Fruit fly (Drosophila melanogaster): Measurements from ENCODE around the gene Afti.

Afti gene

dm6 chr3R:14292307-14292711 lies 34.2 kb downstream of the Afti start:
- TF ChIP-seq brk (GFP tag; optimal IDR thresholded peaks at IDR 0.05) (no peak), h (GFP tag; optimal IDR thresholded peaks at IDR 0.05) (peak; percentile 0), OdsH (GFP tag; optimal IDR thresholded peaks at IDR 0.05) (no peak), Sp1 (GFP tag; optimal IDR thresholded peaks at IDR 0.05) (peak; percentile 25), pan (optimal IDR thresholded peaks at IDR 0.05) (no peak), foxo (GFP tag; optimal IDR thresholded peaks at IDR 0.05) (peak in 1 of 2 experiments; percentile 42)

- TF ChIP-seq GATAd (GFP tag; optimal IDR thresholded peaks at IDR 0.05) (no peak), ey (GFP tag; optimal IDR thresholded peaks at IDR 0.05) (peak; percentile 82), usp (GFP tag; optimal IDR thresholded peaks at IDR 0.05) (no peak), Dif (GFP tag; optimal IDR thresholded peaks at IDR 0.05; ENCODE audit: partially characterized antibody) (no peak), Rel (GFP tag; optimal IDR thresholded peaks at IDR 0.05) (no peak), Rel (tag; optimal IDR thresholded peaks at IDR 0.05) (peak; percentile 65), CG9705 (GFP tag; optimal IDR thresholded peaks at IDR 0.05) (peak; percentile 67), dl (GFP tag; optimal IDR thresholded peaks at IDR 0.05; ENCODE audit: insufficient read depth in 1 of 2, partially characterized antibody in 2 of 2) (no peak), psq (GFP tag; optimal IDR thresholded peaks at IDR 0.05) (peak; percentile 84), jim (GFP tag; optimal IDR thresholded peaks at IDR 0.05) (no peak), CrebA (GFP tag; optimal IDR thresholded peaks at IDR 0.05; ENCODE audit: borderline replicate concordance) (peak; percentile 31), Sp1 (GFP tag; optimal IDR thresholded peaks at IDR 0.05) (peak; percentile 91), Vsx2 (GFP tag; optimal IDR thresholded peaks at IDR 0.05; ENCODE audit: partially characterized antibody) (no peak), CG32264 (GFP tag; optimal IDR thresholded peaks at IDR 0.05) (no peak), Hnf4 (GFP tag; optimal IDR thresholded peaks at IDR 0.05) (peak; percentile 62), woc (GFP tag; optimal IDR thresholded peaks at IDR 0.05) (peak; percentile 84), brk (GFP tag; optimal IDR thresholded peaks at IDR 0.05) (peak; percentile 43), Dfd (GFP tag; optimal IDR thresholded peaks at IDR 0.05) (no peak), dsf (GFP tag; optimal IDR thresholded peaks at IDR 0.05; ENCODE audit: borderline replicate concordance) (no peak), tai (GFP tag; optimal IDR thresholded peaks at IDR 0.05) (peak; percentile 6), sv (GFP tag; optimal IDR thresholded peaks at IDR 0.05) (no peak), pan (optimal IDR thresholded peaks at IDR 0.05) (no peak), br (GFP tag; optimal IDR thresholded peaks at IDR 0.05) (peak; percentile 78), Hr78 (GFP tag; optimal IDR thresholded peaks at IDR 0.05) (no peak), sage (GFP tag; optimal IDR thresholded peaks at IDR 0.05) (no peak), Abd-B (GFP tag; optimal IDR thresholded peaks at IDR 0.05) (no peak), OdsH (GFP tag; optimal IDR thresholded peaks at IDR 0.05) (peak; percentile 90), Hr83 (GFP tag; optimal IDR thresholded peaks at IDR 0.05; ENCODE audit: poor library complexity, severe bottlenecking) (no peak), fru (GFP tag; optimal IDR thresholded peaks at IDR 0.05) (peak; percentile 87), Myc (optimal IDR thresholded peaks at IDR 0.05) (no peak), lola (GFP tag; optimal IDR thresholded peaks at IDR 0.05) (no peak), Jra (GFP tag; optimal IDR thresholded peaks at IDR 0.05) (peak; percentile 29), h (GFP tag; optimal IDR thresholded peaks at IDR 0.05) (peak; percentile 83), rgr (GFP tag; optimal IDR thresholded peaks at IDR 0.05) (peak; percentile 87), HLH106 (tag; optimal IDR thresholded peaks at IDR 0.05) (peak; percentile 87), foxo (GFP tag; optimal IDR thresholded peaks at IDR 0.05) (peak in 1 of 2 experiments; percentile 83), N (GFP tag; optimal IDR thresholded peaks at IDR 0.05) (no peak), Mio (GFP tag; optimal IDR thresholded peaks at IDR 0.05) (no peak), dmrt93B (GFP tag; optimal IDR thresholded peaks at IDR 0.05) (peak; percentile 74)
Measured at dm6 chr3R:14291431-14291830, 35.1 kb downstream of the Afti start.
